Worm (Caenorhabditis elegans) whole organism, late embryonic: Measurements from ENCODE around the gene D1054.5.

Source experiments
- K09A11.1 ChIP-seq: sonication (generic microtip); optimal IDR thresholded peaks from 2 replicates; lab custom pipeline; 2017; ENCODE audit warnings: antibody characterized with exemption, mild to moderate bottlenecking, missing genetic modification characterization, missing compliant biosample characterization; ENCODE audit not compliant: insufficient read depth
- ama-1 ChIP-seq: fragments of 150-350 bp; optimal IDR thresholded peaks from 2 replicates; lab custom pipeline; 2014
- ceh-31 ChIP-seq: sonication (generic microtip); optimal IDR thresholded peaks from 2 replicates; lab custom pipeline; 2016; ENCODE audit warnings: missing genetic modification characterization, missing compliant biosample characterization
- lin-11 ChIP-seq: fragments of 200-800 bp; sonication (Bioruptor generic); optimal IDR thresholded peaks from 2 replicates; lab custom pipeline; 2018; ENCODE audit warnings: mild to moderate bottlenecking, missing genetic modification characterization, missing compliant biosample characterization
- nhr-11 ChIP-seq: fragments of 150-350 bp; optimal IDR thresholded peaks from 2 replicates; lab custom pipeline; 2014; ENCODE audit warnings: missing biosample characterization, missing genetic modification characterization
- nhr-232 ChIP-seq: sonication (generic microtip); optimal IDR thresholded peaks from 2 replicates; lab custom pipeline; 2016; ENCODE audit warnings: missing genetic modification characterization, missing compliant biosample characterization
- sox-4 ChIP-seq: sonication (generic microtip); optimal IDR thresholded peaks from 2 replicates; lab custom pipeline; 2017; ENCODE audit warnings: mild to moderate bottlenecking, missing genetic modification characterization, inconsistent platforms, missing compliant biosample characterization
- tbx-2 ChIP-seq: sonication (generic microtip); optimal IDR thresholded peaks from 2 replicates; lab custom pipeline; 2016; ENCODE audit warnings: missing genetic modification characterization, missing compliant biosample characterization

DNA sequence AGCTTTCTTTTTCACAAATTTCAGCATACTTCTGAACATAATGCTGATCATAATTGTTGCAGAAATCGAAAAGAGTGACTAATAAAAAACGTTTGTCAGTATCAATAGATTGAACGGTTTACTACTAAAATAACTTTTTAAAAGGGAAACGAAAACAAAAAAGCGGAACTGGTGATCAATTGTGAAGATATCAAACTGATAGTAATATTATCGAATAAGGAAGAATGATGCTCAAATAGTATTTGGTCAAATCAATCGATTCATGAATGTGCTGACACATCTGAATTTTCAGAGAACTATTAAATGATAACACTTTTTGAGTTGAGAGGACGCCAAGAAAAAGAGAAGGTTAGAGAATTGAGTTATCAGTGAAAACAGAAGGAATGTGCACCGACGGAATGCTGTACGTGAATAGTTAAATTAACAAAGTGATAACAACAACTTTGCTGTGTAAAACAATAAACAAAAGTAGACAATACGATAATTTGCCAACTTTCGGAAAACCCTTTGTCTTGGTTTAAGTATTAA is at the start of gene D1054.5:
- TF ChIP-seq lin-11 (tag; lab: Kevin White, UChicago), result no peak
- TF ChIP-seq nhr-11 (tag; lab: Kevin White, UChicago), result no peak
- TF ChIP-seq ceh-31 (tag; lab: Kevin White, UChicago), result no peak
- no peak for TF ChIP-seq K09A11.1 (tag; lab: Kevin White, UChicago)
- no peak for TF ChIP-seq nhr-232 (tag; lab: Kevin White, UChicago)
- TF ChIP-seq tbx-2 (tag; lab: Kevin White, UChicago), result no peak
- no peak for TF ChIP-seq sox-4 (tag; lab: Kevin White, UChicago)
- no peak for TF ChIP-seq ama-1 (lab: Kevin White, UChicago)
